Fruit fly (Drosophila melanogaster): ENCODE results near the gene elg1.

DNA sequence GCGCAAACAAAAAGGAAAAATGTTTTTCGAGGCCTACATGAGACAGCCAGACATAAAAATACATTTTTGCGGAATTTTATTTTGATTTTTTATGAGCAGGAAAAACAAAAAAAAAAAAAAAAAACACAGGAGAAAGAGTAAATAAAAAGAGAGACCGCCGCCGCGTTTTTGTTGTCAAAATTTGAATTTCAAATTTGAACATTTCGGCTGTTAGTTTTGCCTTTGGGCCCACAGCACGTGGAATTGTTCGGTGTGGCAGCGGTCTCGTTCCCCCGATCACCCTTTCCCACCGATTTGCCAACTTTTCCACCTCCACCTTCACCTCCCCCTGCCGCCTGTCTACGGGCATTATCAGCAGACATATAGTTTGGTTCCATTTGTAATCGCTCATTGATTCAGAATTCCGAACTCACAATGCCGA is 25.0 kb downstream of the elg1 start:
- TF ChIP-seq CG9876 (GFP tag; optimal IDR thresholded peaks at IDR 0.05) (no peak), Oli (tag; optimal IDR thresholded peaks at IDR 0.05) (no peak), prd (optimal IDR thresholded peaks at IDR 0.05) (no peak), prd (GFP tag; IDR thresholded peaks at IDR 0.05) (no peak), CG8478 (optimal IDR thresholded peaks at IDR 0.05) (no peak), CG10274 (GFP tag; optimal IDR thresholded peaks at IDR 0.05) (no peak), CG8281 (tag; optimal IDR thresholded peaks at IDR 0.05) (no peak)
